Worm (Caenorhabditis elegans): ENCODE data around the gene srbc-43.

- TF ChIP-seq ceh-36 (tag; optimal IDR thresholded peaks at IDR 0.05) = peak; percentile 93
- TF ChIP-seq tbx-37 (GFP tag; conservative IDR thresholded peaks at IDR 0.05) = peak; percentile 94
Observed at ce11 chrV:12780248-12780647, 10.1 kb downstream of the srbc-43 start.
